Fruit fly (Drosophila melanogaster): ENCODE data around the gene YL-1.

dm6 chr2L:10989162-10989561 lies 18.9 kb downstream of the YL-1 start, which contains the start of gene TTLL4A:
- TF ChIP-seq CG17912 (GFP tag; optimal IDR thresholded peaks at IDR 0.05) (no peak), CG4360 (GFP tag; IDR thresholded peaks at IDR 0.05) (peak; percentile 10; the same call in 1 of the 2 replicates), sc (optimal IDR thresholded peaks at IDR 0.05) (no peak), sc (GFP tag; optimal IDR thresholded peaks at IDR 0.05) (no peak), CG16779 (GFP tag; IDR thresholded peaks at IDR 0.05) (no peak), HmgD (GFP tag; optimal IDR thresholded peaks at IDR 0.05) (no peak), gfzf (GFP tag; optimal IDR thresholded peaks at IDR 0.05) (peak; percentile 54), aop (GFP tag; IDR thresholded peaks at IDR 0.05) (no peak), CG13624 (GFP tag; optimal IDR thresholded peaks at IDR 0.05) (peak; percentile 58), Sin3A (optimal IDR thresholded peaks at IDR 0.05) (peak; percentile 39), lbe (GFP tag; optimal IDR thresholded peaks at IDR 0.05) (peak; percentile 68), ftz-f1 (GFP tag; optimal IDR thresholded peaks at IDR 0.05) (peak; percentile 76)
